Fruit fly (Drosophila melanogaster) S2 (cell line): ENCODE results near the gene CG9592.

Experiments
- CG8478 ChIP-seq: fragments of >200 bp; optimal IDR thresholded peaks from 2 replicates; lab custom pipeline; 2018
- CTCF ChIP-seq, 2 experiments: fragments of >200 bp; optimal IDR thresholded peaks; 2 replicates each; lab custom pipeline; 2018

dm6 chr3L:14552925-14553239 is 35.3 kb downstream of the CG9592 start:
- no peak for TF ChIP-seq CTCF (optimal IDR thresholded peaks at IDR 0.05; lab: Kevin White, UChicago)
- TF ChIP-seq CG8478 (lab: Kevin White, UChicago): no peak
